Fruit fly (Drosophila melanogaster) whole organism, adult: ENCODE results near the gene Cipc.

ENCODE experiments used
- CG11617 ChIP-seq: fragments of 200-800 bp; sonication (Bioruptor generic); optimal IDR thresholded peaks from 2 replicates; lab custom pipeline; 2017; ENCODE audit warnings: mild to moderate bottlenecking, missing biosample characterization, missing genetic modification reagents, missing genetic modification characterization
- CG12768 ChIP-seq: fragments of 200-800 bp; sonication (Bioruptor generic); optimal IDR thresholded peaks from 2 replicates; lab custom pipeline; 2017; ENCODE audit warnings: missing biosample characterization, missing genetic modification characterization, mild to moderate bottlenecking, moderate library complexity, missing genetic modification reagents
- CG14711 ChIP-seq: fragments of 200-800 bp; sonication (Bioruptor generic); optimal IDR thresholded peaks from 2 replicates; lab custom pipeline; 2018; ENCODE audit warnings: missing biosample characterization, mild to moderate bottlenecking, missing genetic modification characterization, moderate library complexity
- CG1620 ChIP-seq: fragments of 200-800 bp; sonication (Bioruptor generic); optimal IDR thresholded peaks from 2 replicates; lab custom pipeline; 2016; ENCODE audit warnings: missing biosample characterization, missing genetic modification characterization
- CG33017 ChIP-seq: fragments of 200-800 bp; sonication (Bioruptor generic); optimal IDR thresholded peaks from 2 replicates; lab custom pipeline; 2018; ENCODE audit warnings: missing biosample characterization, mild to moderate bottlenecking, missing genetic modification characterization, moderate library complexity
- CG5204 ChIP-seq: fragments of 200-800 bp; sonication (Bioruptor generic); optimal IDR thresholded peaks from 2 replicates; lab custom pipeline; 2016; ENCODE audit warnings: missing biosample characterization, missing genetic modification characterization
- CG7045 ChIP-seq: fragments of 200-800 bp; sonication (Bioruptor generic); optimal IDR thresholded peaks from 2 replicates; lab custom pipeline; 2017; ENCODE audit warnings: missing biosample characterization, mild to moderate bottlenecking, missing genetic modification characterization
- CG7101 ChIP-seq: fragments of 200-800 bp; sonication (Bioruptor generic); optimal IDR thresholded peaks from 2 replicates; lab custom pipeline; 2018; ENCODE audit warnings: missing biosample characterization, mild to moderate bottlenecking, missing genetic modification characterization, moderate library complexity
- Clk ChIP-seq: fragments of 200-800 bp; sonication (Bioruptor generic); optimal IDR thresholded peaks from 2 replicates; lab custom pipeline; 2017; ENCODE audit warnings: missing biosample characterization, missing genetic modification characterization
- Crg-1 ChIP-seq: fragments of 200-800 bp; sonication (Bioruptor generic); optimal IDR thresholded peaks from 2 replicates; lab custom pipeline; 2016; ENCODE audit warnings: missing biosample characterization, missing genetic modification characterization
- Hr96 ChIP-seq: fragments of 200-800 bp; sonication (Bioruptor generic); optimal IDR thresholded peaks from 2 replicates; lab custom pipeline; 2016; ENCODE audit warnings: missing biosample characterization, missing genetic modification characterization
- Mnt ChIP-seq: fragments of 200-800 bp; sonication (Bioruptor generic); optimal IDR thresholded peaks from 2 replicates; lab custom pipeline; 2016; ENCODE audit warnings: missing biosample characterization, mild to moderate bottlenecking, missing genetic modification characterization
- bab1 ChIP-seq: fragments of 200-800 bp; sonication (Bioruptor generic); optimal IDR thresholded peaks from 3 replicates; lab custom pipeline; 2019; ENCODE audit warnings: missing biosample characterization, mild to moderate bottlenecking, missing genetic modification characterization, moderate library complexity
- cic ChIP-seq: fragments of 200-800 bp; sonication (Bioruptor generic); optimal IDR thresholded peaks from 2 replicates; lab custom pipeline; 2017; ENCODE audit warnings: missing biosample characterization, mild to moderate bottlenecking, missing genetic modification characterization, moderate library complexity
- cnc ChIP-seq, 2 experiments: fragments of >200 bp; optimal IDR thresholded peaks; 2 replicates each; lab custom pipeline; 2017
- kay ChIP-seq: fragments of 200-800 bp; sonication (Bioruptor generic); peaks from one replicate; lab custom pipeline; 2016; ENCODE audit warnings: missing biosample characterization, missing genetic modification characterization, borderline replicate concordance
- ovo ChIP-seq: fragments of 200-800 bp; sonication (Bioruptor generic); optimal IDR thresholded peaks from 2 replicates; lab custom pipeline; 2016; ENCODE audit warnings: missing biosample characterization, missing genetic modification characterization
- pad ChIP-seq: fragments of 200-800 bp; sonication (Bioruptor generic); optimal IDR thresholded peaks from 3 replicates; lab custom pipeline; 2017; ENCODE audit warnings: missing biosample characterization, missing genetic modification characterization, mild to moderate bottlenecking, moderate library complexity, missing genetic modification reagents
- tj ChIP-seq: fragments of 200-800 bp; sonication (Bioruptor generic); optimal IDR thresholded peaks from 3 replicates; lab custom pipeline; 2017; ENCODE audit warnings: missing biosample characterization, mild to moderate bottlenecking, missing genetic modification characterization, moderate library complexity
- toe ChIP-seq: fragments of 200-800 bp; sonication (Bioruptor generic); optimal IDR thresholded peaks from 2 replicates; lab custom pipeline; 2016; ENCODE audit warnings: missing biosample characterization, missing genetic modification characterization

Cipc gene

DNA sequence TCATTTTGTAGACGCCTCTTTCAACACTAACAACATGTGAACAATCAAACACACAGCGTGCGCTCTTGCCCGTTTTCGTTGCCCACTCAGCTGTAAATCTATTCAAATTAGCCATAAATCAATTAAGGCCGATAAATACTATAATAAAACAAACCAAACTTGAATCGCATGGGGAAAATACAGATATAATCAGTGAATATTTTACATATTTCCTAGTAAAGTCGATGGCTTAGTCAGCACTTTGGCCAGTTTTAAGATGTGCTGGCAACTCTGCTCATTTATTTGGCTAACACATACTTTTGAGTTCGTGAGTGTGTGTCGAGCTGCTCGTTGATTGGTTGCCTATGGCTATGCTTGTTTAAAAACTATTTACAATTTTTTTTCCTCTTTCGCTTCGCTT lies 7.4 kb upstream of the Cipc start:
- peak; percentile 47 for TF ChIP-seq tj (GFP tag; lab: Kevin White, UChicago)
- peak; percentile 18 for TF ChIP-seq bab1 (GFP tag; lab: Kevin White, UChicago)
- TF ChIP-seq kay (GFP tag; lab: Kevin White, UChicago) = peak; percentile 54
- no peak for TF ChIP-seq Hr96 (GFP tag; lab: Kevin White, UChicago)
- TF ChIP-seq Crg-1 (GFP tag; lab: Kevin White, UChicago) = no peak
- peak; percentile 67 for TF ChIP-seq CG14711 (tag; lab: Kevin White, UChicago)
- no peak for TF ChIP-seq CG1620

DNA sequence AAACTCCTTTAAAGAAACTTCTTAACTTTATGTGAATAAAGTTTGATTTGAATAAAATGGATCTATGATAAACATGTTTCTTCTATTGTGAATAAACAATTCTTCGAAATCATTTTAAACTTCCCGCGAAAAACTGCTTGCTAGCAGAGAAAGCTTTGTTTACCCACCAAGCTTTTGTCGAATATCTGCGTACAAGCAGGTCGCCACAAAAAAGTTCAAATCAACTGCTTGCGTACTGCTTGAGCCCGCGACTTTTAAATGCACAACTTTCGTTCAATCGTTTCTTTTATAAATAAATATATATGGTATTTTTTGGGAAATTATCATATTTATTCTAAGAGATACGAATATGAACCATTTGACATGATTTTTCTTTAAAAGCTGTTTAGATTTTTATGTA lies 3.2 kb upstream of the Cipc start:
- TF ChIP-seq CG14711 (tag; lab: Kevin White, UChicago) (no peak), kay (GFP tag; lab: Kevin White, UChicago) (no peak), tj (GFP tag; lab: Kevin White, UChicago) (no peak), CG5204 (no peak), bab1 (GFP tag; lab: Kevin White, UChicago) (peak; percentile 48), toe (GFP tag; lab: Kevin White, UChicago) (no peak), CG33017 (tag; lab: Kevin White, UChicago) (no peak)

DNA sequence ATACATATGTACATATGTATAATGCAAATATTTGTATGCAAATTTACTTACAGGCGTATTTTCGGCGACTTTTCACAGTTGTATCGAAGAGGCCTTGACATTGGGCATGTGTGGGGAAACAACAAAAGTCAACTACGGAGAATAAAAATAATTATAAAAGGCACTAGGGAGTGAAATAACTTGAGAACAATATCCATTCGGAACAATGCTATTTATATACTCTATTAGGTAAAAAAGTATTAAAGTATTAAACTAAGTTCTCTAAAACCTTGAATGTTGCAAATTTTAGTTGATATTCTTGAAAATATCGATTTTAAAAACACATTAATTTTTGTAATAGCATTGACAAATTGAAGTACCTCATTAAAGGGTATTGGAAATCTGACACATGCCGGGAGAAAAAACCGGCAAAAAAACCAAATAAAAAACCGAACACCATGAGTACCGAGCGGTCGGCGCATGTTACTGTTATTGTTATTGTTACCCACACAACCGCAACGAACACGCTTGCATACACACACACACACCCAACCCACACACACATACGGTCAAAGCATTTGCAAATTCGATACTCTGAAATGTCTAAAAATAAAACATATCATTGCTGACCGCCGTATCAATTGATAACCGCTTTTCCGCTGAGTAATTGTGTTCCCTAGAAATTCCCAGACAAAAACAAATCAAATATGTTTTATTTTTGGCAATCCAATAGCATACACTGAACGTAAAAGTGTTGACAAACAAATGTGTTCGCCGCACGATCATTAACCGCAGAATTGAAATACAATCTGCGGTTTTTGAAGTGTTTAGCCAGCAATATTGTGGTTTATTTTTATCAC lies 2.1 kb upstream of the Cipc start:
- TF ChIP-seq cnc (optimal IDR thresholded peaks at IDR 0.05; lab: Kevin White, UChicago) (peak in 1 of 2 experiments; percentile 33), CG5204 (no peak), CG11617 (GFP tag; lab: Kevin White, UChicago) (peak; percentile 64), kay (GFP tag; lab: Kevin White, UChicago) (peak; percentile 48), cic (no peak), CG7045 (peak; percentile 5), CG1620 (peak; percentile 39), CG14711 (tag; lab: Kevin White, UChicago) (peak; percentile 22), CG12768 (peak; percentile 19), CG33017 (tag; lab: Kevin White, UChicago) (peak; percentile 92), Mnt (peak; percentile 37), Clk (GFP tag; lab: Kevin White, UChicago) (no peak), ovo (GFP tag; lab: Kevin White, UChicago) (no peak), Crg-1 (GFP tag; lab: Kevin White, UChicago) (no peak), CG7101 (peak; percentile 89), tj (GFP tag; lab: Kevin White, UChicago) (peak; percentile 79), toe (GFP tag; lab: Kevin White, UChicago) (peak; percentile 17), bab1 (GFP tag; lab: Kevin White, UChicago) (peak; percentile 90), pad (GFP tag; lab: Kevin White, UChicago) (peak; percentile 61), Hr96 (GFP tag; lab: Kevin White, UChicago) (peak; percentile 26)

DNA sequence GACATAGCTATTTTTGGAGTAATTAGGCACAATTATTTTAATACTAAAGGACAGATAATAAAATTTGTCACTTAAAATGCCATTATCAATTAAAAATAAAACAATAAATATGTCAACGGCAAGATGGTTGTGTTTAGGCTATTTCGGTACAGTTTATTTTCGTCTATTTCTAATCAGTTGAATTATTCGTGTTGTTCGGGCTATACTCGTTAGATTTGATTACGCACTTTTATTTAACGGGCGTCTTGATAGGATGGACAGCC lies 1.6 kb upstream of the Cipc start:
- TF ChIP-seq tj (GFP tag; lab: Kevin White, UChicago) (peak; percentile 40), Crg-1 (GFP tag; lab: Kevin White, UChicago) (no peak)

DNA sequence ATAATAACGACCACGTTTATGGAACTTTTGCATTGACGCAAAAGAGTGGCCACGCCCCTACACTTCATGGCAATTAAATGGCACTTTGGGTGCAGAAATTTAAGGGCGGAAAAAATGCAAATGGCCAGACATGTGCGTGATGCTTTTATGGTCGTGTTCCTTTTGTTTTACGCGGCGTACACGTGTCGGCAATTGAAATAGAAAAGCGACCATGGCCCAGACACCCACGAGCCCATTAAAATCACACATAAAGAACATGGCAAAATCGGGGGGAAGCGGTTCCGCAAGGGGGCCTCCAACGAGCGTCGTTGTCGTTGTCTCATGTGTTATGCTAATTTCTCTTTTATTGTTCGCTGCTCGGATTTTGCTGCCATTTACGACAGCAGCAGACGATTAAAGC lies 1.3 kb upstream of the Cipc start:
- TF ChIP-seq kay (GFP tag; lab: Kevin White, UChicago) (peak; percentile 19), CG33017 (tag; lab: Kevin White, UChicago) (no peak)

DNA sequence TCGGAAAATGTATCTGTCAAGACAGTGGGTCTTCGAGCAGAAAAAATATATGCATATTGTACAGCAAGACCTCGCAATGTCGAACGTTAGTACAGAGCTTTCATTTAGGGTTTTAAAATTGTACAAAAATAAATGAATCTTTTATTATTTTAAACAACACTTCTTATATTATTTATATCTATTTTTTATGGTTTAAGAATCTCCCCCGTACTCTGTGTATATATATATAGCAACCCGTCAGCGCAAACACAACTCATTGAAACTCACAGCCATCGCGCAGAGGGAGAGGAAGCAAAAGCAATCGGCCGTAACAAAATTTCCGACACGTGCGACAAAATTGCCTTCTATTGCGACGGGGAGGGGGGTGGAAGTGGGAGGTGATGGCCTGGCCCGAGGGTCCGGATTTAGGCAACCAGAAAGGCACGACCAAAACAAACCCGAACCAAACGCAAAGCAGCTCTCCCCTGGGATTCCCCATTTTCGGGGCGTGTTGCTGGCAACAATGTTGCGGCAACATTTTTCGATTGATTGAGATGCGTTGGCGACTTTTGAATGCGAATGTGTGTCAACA lies 659 bp upstream of the Cipc start:
- TF ChIP-seq Clk (GFP tag; lab: Kevin White, UChicago) = no peak
- no peak for TF ChIP-seq Crg-1 (GFP tag; lab: Kevin White, UChicago)
- TF ChIP-seq CG5204 = no peak
- no peak for TF ChIP-seq CG1620
- TF ChIP-seq toe (GFP tag; lab: Kevin White, UChicago) = no peak
- TF ChIP-seq kay (GFP tag; lab: Kevin White, UChicago) = peak; percentile 72
- TF ChIP-seq bab1 (GFP tag; lab: Kevin White, UChicago) = no peak
- TF ChIP-seq ovo (GFP tag; lab: Kevin White, UChicago) = no peak
- peak; percentile 23 for TF ChIP-seq CG12768
- TF ChIP-seq CG7045 = no peak
- no peak for TF ChIP-seq Hr96 (GFP tag; lab: Kevin White, UChicago)
- TF ChIP-seq CG14711 (tag; lab: Kevin White, UChicago) = peak; percentile 65
- TF ChIP-seq cnc (optimal IDR thresholded peaks at IDR 0.05; lab: Kevin White, UChicago) = no peak
- TF ChIP-seq CG33017 (tag; lab: Kevin White, UChicago) = peak; percentile 47
- TF ChIP-seq Mnt = peak; percentile 57
- TF ChIP-seq CG7101 = peak; percentile 25

DNA sequence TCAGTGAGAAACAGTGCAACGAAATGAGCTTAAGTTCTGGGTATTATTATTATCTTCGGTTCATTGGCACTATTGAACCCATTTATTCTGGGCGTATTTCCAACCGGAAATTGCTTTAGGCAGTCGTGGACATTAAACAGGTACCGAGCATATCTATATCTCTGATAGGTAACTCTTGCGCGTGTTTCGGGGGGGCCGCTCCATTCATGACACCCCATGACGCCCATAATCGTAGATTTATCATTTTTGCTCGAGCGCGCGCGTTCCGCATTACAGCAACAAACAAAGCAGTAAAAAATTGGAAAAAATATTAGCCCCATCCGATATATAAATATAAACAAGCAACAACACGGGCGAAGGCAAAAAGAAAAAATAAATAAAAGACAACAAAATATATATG lies 1.8 kb downstream of the Cipc start:
- TF ChIP-seq CG33017 (tag; lab: Kevin White, UChicago) = no peak
- no peak for TF ChIP-seq cnc (optimal IDR thresholded peaks at IDR 0.05; lab: Kevin White, UChicago)
- no peak for TF ChIP-seq ovo (GFP tag; lab: Kevin White, UChicago)
- no peak for TF ChIP-seq CG1620
- TF ChIP-seq cic = no peak
- no peak for TF ChIP-seq pad (GFP tag; lab: Kevin White, UChicago)
- no peak for TF ChIP-seq CG7101
- TF ChIP-seq Clk (GFP tag; lab: Kevin White, UChicago) = no peak
- TF ChIP-seq Mnt = no peak
- no peak for TF ChIP-seq toe (GFP tag; lab: Kevin White, UChicago)
- TF ChIP-seq kay (GFP tag; lab: Kevin White, UChicago) = no peak
